Fruit fly (Drosophila melanogaster) whole organism, larva: ENCODE data around the gene CG13654.

Experiments
- noc ChIP-seq: fragments of 200-800 bp; sonication (Bioruptor generic); optimal IDR thresholded peaks from 3 replicates; lab custom pipeline; 2019; ENCODE audit warnings: missing biosample characterization, mild to moderate bottlenecking, missing genetic modification characterization, moderate library complexity

Gene CG13654

DNA sequence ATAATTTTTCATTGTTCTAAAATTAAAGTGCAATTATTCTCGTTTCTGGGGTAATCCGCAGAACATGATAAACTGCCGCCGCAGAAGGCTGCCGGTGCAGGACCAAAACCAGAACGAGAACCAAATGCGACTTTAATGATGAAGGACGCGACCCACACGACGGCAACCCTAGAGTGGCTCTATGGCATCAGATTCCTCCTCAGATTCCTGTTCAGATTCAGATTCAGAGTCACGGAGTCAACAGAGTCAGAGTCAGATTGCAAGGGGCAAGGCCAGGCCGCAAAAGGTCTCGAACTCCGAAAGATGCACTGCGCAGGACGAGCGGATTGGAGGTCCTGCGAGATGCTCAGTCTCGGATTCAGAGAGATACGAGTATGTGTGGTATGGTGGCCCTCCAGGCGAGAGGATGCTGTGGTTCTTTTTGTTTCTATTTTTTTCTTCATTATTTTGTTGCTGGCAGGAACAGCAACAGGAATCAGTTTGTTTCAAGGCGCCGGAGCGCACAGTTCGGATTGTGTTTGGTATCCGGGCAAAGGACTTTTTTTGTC lies at the start of gene CG13654:
TSS of gene CG13654 (plus strand) at position 498 of the 548 bp plus-strand sequence.
- no peak for TF ChIP-seq noc (tag; lab: Kevin White, UChicago)

DNA sequence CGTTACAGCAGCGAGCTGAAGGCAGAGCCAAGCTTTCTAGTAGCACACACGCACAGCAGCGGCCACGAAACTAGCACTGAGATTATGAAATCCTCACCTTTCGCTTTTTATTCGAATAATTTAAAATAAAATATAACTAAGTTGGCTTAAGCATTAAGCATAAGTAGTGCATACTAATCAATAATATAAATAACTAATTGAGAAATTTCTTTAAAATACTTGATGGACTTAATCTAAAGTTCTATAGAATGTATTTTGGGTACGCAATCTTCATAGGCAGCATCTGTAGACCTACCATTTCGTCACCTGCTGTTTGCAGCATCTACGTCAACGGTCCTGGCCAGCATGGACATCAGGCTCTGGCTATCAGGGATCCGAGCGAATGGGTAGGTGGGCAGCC lies 47.3 kb upstream of the CG13654 start:
- TF ChIP-seq noc (tag; lab: Kevin White, UChicago), result no peak

DNA sequence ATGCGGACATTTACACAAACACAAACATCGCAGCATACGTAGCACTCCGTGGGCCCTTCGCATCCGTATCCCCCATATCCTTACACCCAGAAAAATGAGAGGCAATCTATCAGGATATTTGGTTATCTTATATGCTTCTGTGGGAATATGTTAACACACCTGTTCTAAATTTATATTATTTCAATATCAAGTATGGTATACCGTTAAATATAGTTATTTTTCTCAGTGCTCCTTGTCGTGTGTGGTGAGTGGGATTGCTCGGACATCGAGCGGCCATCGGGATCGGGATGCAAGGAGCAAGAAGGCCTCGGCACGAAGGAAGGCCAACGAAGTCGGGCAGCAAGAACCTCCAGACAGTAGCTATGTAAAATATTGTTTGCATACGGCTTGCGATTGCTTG lies 38.1 kb upstream of the CG13654 start:
- TF ChIP-seq noc (tag; lab: Kevin White, UChicago), result no peak

DNA sequence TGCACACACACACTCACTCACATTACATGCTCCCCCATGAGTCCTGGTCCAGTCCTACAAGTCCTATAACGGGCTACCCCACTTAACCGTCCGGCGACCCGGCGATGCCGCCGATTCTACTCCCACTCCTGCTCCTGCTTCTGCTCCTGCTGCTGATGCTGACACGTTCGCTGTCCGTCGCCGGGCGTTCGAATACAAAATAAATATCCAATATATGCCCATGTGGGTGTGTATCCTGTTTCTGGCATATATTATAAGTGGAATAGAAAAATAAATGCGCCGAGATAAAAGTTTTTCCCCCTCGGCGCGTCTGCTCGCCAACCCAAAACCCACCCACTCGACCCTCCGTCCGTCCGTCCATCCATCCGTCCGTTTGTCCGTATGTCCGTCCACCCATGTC lies 32.8 kb upstream of the CG13654 start:
- TF ChIP-seq noc (tag; lab: Kevin White, UChicago), result no peak

DNA sequence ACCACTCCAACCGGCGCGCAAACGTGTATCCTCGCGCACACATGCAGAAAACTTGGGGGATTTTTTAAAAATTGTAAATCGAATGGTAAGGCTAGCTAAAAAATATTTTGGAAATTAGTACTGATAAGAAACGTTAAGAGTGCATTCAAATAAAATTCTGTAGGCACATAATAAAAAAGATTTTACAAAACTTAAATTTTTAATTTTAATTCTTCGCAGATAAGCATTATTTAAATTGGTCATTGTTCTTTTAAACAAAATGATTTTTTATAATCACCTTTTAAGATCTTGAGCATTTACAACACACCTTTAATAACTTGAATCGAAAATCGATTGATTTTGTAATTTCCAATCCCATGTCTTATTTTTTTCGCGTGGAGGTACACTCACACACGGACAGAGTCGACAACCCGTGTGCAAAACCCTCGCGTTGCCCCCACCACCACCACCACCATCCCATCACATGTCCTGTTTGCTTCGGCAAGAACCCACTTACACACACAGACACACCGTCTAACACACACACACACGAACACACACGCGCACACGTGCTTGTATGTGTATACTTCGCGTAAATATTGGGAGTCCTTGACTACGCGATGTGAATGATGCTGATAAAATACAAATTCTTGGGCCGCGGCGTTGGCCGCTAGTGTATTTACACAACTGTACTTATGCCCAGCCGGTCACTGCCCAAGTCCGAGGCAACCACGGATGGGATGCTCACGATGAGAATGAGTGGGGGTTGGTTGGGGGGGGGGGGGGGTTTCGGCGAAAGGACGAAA lies 32.0 kb upstream of the CG13654 start:
- TF ChIP-seq noc (tag; lab: Kevin White, UChicago), result no peak

- no peak for TF ChIP-seq noc (tag; lab: Kevin White, UChicago)
Observed at dm6 chr3R:25168259-25168972, 31.2 kb upstream of the CG13654 start.

- no peak for TF ChIP-seq noc (tag; lab: Kevin White, UChicago)
Observed at dm6 chr3R:25172353-25172752, 27.3 kb upstream of the CG13654 start.

dm6 chr3R:25172976-25173375 lies 26.6 kb upstream of the CG13654 start:
- TF ChIP-seq noc (tag; lab: Kevin White, UChicago), result no peak

dm6 chr3R:25174244-25174643 lies 25.4 kb upstream of the CG13654 start:
- no peak for TF ChIP-seq noc (tag; lab: Kevin White, UChicago)

DNA sequence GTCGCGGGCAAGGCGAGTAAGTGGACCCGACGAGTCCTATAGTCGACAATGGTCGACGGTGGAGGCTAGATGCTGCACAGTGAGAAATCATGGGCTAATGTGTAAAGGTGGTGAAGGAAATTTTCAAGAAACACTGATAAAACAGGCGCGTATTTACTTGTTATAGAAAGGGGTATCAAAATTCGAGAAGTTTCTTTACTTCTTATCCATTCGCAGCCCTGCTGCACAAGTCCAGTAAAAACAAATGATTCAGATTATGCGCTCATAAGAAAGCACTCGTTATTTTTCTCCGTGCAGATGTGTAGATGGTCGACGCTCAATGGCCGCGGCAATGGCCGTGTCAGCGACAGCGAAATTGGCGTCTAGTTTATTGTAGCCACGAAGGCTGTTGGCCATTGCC lies 23.1 kb upstream of the CG13654 start:
- TF ChIP-seq noc (tag; lab: Kevin White, UChicago), result no peak

dm6 chr3R:25177429-25177828 lies 22.2 kb upstream of the CG13654 start:
- TF ChIP-seq noc (tag; lab: Kevin White, UChicago), result no peak

DNA sequence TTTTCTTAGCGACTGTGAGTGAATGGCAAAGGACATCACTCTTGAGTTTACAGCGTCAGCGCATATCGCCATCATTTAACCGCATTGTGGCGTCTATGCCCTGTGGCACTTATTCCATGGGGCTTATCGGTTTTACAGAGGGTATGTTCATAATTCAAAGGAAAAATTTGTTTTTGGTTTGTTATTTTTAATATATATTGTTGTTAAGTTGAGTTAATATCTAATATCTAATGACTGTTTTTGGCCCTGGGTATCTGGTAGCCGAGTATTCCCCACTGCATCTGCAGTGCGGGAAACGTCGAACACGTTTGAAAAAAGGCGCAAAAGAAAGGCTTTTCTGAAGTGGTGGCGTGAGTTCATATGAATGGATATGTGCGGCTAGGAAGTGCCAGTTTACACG lies 21.1 kb upstream of the CG13654 start:
- no peak for TF ChIP-seq noc (tag; lab: Kevin White, UChicago)

DNA sequence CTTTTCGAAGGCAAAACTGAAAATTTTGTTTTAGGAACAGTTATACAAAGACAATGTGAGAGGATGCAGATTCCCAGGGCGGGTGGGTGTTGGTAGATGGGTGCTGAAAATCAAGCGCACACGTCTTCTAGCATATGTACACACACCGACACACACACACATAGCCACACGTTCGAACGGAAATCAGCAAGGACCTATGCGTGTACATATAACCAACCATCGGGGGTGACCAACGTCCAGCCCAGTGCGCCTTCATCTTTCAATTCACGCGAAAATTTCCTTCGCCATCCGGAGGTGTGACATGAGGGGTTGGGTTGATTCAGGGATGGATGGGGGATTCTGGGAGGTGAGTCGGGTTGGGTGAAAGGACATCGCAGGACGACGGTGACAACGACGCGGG lies 18.2 kb upstream of the CG13654 start:
- TF ChIP-seq noc (tag; lab: Kevin White, UChicago), result no peak

DNA sequence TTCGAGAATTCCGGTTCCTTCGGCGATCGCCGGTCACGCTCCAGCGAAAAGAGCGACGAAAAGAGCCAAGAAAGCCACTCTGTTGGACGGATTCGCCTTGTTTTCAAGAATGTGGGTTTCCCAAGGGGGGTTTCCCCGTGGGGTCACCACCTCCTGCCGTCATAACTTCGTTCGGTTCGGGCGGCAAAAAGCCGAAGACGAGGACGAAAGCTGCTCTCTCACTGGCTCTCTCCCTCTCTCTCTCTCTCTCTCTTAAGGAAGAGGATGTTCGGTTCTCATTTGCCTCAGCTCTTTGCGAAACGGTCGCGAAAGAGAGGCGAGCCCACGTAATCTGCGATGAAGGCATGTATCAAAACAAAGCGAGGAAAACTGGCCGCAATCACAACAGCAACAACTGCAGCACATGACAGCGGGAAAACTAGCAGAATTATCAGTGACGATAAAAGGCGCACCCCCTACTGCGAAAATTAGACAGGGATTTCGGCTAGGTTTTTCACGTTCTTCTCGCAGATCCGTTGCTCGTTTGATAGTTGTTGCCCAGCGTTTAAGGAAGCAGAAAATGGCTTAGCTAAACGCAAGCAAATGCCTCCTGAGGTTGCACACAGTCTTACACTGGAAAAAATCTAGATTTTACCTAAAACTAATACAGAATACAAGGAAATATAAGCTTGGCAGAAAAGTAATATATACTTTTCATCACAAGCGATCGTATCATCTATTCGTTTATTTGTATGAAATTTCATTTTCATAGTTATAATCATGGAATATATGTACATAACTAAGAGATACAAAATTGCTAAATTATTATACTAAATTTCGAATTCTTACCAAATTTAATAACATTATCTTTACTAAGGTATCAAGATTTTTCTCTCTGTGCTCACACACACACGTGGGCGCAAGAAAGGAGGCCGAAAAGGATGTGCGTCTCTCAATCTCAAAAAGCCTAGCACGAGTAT lies 15.9 kb upstream of the CG13654 start, which contains the start of gene dan:
TSS of gene dan (plus strand) at position 900 of the 959 bp plus-strand sequence.
- TF ChIP-seq noc (tag; lab: Kevin White, UChicago), result no peak

dm6 chr3R:25184540-25184939 lies 15.1 kb upstream of the CG13654 start:
- TF ChIP-seq noc (tag; lab: Kevin White, UChicago), result no peak
